Worm (Caenorhabditis elegans) whole organism, late embryonic: ENCODE data around the gene AH6.3.

Source experiments
- C38D4.7 ChIP-seq: fragments of 200-800 bp; sonication (Bioruptor generic); optimal IDR thresholded peaks from 2 replicates; lab custom pipeline; 2018; ENCODE audit warnings: mild to moderate bottlenecking, missing genetic modification characterization, moderate library complexity, missing compliant biosample characterization
- K02D7.2 ChIP-seq: sonication (generic microtip); optimal IDR thresholded peaks from 2 replicates; lab custom pipeline; 2017; ENCODE audit warnings: mild to moderate bottlenecking, missing genetic modification characterization, missing compliant biosample characterization
- Y22D7AL.16 ChIP-seq: sonication (generic microtip); optimal IDR thresholded peaks from 2 replicates; lab custom pipeline; 2016; ENCODE audit warnings: missing genetic modification characterization, missing compliant biosample characterization
- ama-1 ChIP-seq: fragments of 150-350 bp; optimal IDR thresholded peaks from 2 replicates; lab custom pipeline; 2014
- ceh-18 ChIP-seq: sonication (generic microtip); optimal IDR thresholded peaks from 2 replicates; lab custom pipeline; 2016; ENCODE audit warnings: missing genetic modification characterization, missing compliant biosample characterization
- ceh-2 ChIP-seq: sonication (generic microtip); optimal IDR thresholded peaks from 2 replicates; lab custom pipeline; 2016; ENCODE audit warnings: missing genotype, missing genetic modification characterization, missing compliant biosample characterization
- ceh-34 ChIP-seq: sonication (generic microtip); optimal IDR thresholded peaks from 2 replicates; lab custom pipeline; 2016; ENCODE audit warnings: mild to moderate bottlenecking, missing genetic modification characterization, missing compliant biosample characterization
- ceh-9 ChIP-seq: sonication (generic microtip); optimal IDR thresholded peaks from 2 replicates; lab custom pipeline; 2016; ENCODE audit warnings: mild to moderate bottlenecking, missing genetic modification characterization, inconsistent platforms, missing compliant biosample characterization
- dve-1 ChIP-seq: sonication (generic microtip); optimal IDR thresholded peaks from 2 replicates; lab custom pipeline; 2017; ENCODE audit warnings: antibody characterized with exemption, mild to moderate bottlenecking, missing genetic modification characterization, missing compliant biosample characterization
- fkh-10 ChIP-seq: fragments of 150-350 bp; optimal IDR thresholded peaks from 2 replicates; lab custom pipeline; 2014; ENCODE audit warnings: missing biosample characterization, missing genetic modification reagents, missing genetic modification characterization
- hlh-30 ChIP-seq: sonication (generic microtip); optimal IDR thresholded peaks from 2 replicates; lab custom pipeline; 2017; ENCODE audit warnings: antibody characterized with exemption, missing genetic modification characterization, missing compliant biosample characterization; ENCODE audit not compliant: insufficient read depth
- syd-9 ChIP-seq: sonication (generic microtip); optimal IDR thresholded peaks from 2 replicates; lab custom pipeline; 2016; ENCODE audit warnings: mild to moderate bottlenecking, missing genetic modification characterization, moderate library complexity, missing compliant biosample characterization

- TF ChIP-seq Y22D7AL.16 (tag; lab: Kevin White, UChicago), result no peak
- no peak for TF ChIP-seq K02D7.2 (tag; lab: Kevin White, UChicago)
- TF ChIP-seq fkh-10 (GFP tag; lab: Kevin White, UChicago), result no peak
- TF ChIP-seq ama-1 (lab: Kevin White, UChicago), result no peak
- no peak for TF ChIP-seq hlh-30
- TF ChIP-seq ceh-9 (tag; lab: Kevin White, UChicago), result no peak
- no peak for TF ChIP-seq C38D4.7 (GFP tag; lab: Kevin White, UChicago)
- no peak for TF ChIP-seq ceh-34 (tag; lab: Kevin White, UChicago)
- TF ChIP-seq ceh-2 (tag; lab: Kevin White, UChicago), result no peak
- TF ChIP-seq ceh-18 (tag; lab: Kevin White, UChicago), result no peak
- no peak for TF ChIP-seq syd-9 (tag; lab: Kevin White, UChicago)
- no peak for TF ChIP-seq dve-1 (tag; lab: Kevin White, UChicago)
Measured at ce11 chrII:9557437-9558150, 38.7 kb downstream of the AH6.3 start, which contains the start of gene zfp-2.
